Worm (Caenorhabditis elegans): ENCODE measurements around the gene C40A11.6.

DNA sequence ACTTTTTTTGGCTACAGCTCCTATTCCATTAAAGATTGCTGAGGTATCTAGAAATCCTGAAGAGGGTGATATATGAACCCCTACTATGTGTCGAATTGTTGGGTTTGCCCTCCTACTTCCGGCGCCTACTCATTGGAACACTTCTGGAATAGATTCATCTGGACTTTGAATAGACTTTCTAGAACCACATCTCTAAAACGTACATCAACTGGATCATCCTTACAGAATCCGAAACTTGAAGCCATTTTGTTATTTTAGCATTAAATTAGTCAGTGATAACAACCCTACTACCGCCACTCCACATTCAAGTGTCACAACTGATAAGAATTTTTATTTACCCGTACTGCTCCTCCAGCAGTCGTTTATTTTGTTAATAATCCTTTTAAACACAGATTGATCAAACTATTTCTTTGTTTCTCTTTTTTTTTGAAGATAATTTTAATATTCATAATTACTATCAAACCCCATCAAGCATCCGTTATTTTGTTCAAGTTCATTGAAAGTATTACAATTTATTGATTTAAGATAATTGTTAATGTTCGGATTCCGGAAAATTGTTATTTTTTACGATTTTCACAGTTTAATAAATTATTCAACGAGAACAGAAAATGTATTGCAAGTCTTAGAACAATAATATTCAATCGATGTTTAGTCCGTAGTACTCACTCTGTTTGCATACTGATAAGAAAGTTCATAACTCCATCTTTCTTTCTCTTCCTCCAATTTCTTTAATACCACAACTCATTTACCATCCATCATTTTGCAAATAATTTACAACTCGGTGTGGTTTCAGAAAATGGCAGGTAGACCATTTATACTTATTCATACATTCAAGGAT is 46.1 kb downstream of the C40A11.6 start, which contains the start of gene math-42:
- TF ChIP-seq flh-1 (GFP tag; optimal IDR thresholded peaks at IDR 0.05): no peak
- TF ChIP-seq lsy-2 (tag; optimal IDR thresholded peaks at IDR 0.05): no peak
- TF ChIP-seq mab-5 (tag; optimal IDR thresholded peaks at IDR 0.05): no peak
- TF ChIP-seq snpc-4 (tag; optimal IDR thresholded peaks at IDR 0.05): no peak
- no peak for TF ChIP-seq unc-62 (GFP tag; optimal IDR thresholded peaks at IDR 0.05)
- no peak for TF ChIP-seq lin-32 (GFP tag; optimal IDR thresholded peaks at IDR 0.05)
- TF ChIP-seq mep-1 (tag; optimal IDR thresholded peaks at IDR 0.05): no peak
- TF ChIP-seq lin-13 (tag; optimal IDR thresholded peaks at IDR 0.05): no peak
- no peak for TF ChIP-seq nhr-28 (tag; optimal IDR thresholded peaks at IDR 0.05)
- TF ChIP-seq blmp-1 (tag; optimal IDR thresholded peaks at IDR 0.05): no peak
